Worm (Caenorhabditis elegans) whole organism, L4 larva: ENCODE results near the gene F13E9.15.

Experiments used
- D1046.2 ChIP-seq: fragments of 200-800 bp; sonication (Bioruptor generic); IDR thresholded peaks from 2 replicates; pipeline ENCODE4 v1.3.6; 2022; ENCODE audit warnings: missing genetic modification characterization, missing compliant biosample characterization
- F37D6.2 ChIP-seq: sonication (generic microtip); optimal IDR thresholded peaks from 2 replicates; lab custom pipeline; 2016; ENCODE audit warnings: mild to moderate bottlenecking, missing genetic modification characterization, missing compliant biosample characterization
- F44E2.7 ChIP-seq: fragments of 200-800 bp; sonication (Bioruptor generic); IDR thresholded peaks from 2 replicates; pipeline ENCODE4 v2.1.2; 2022; ENCODE audit warnings: missing genetic modification characterization, missing compliant biosample characterization
- F49E8.2 ChIP-seq: sonication (generic microtip); optimal IDR thresholded peaks from 2 replicates; lab custom pipeline; 2016; ENCODE audit warnings: missing compliant biosample characterization, mild to moderate bottlenecking, missing genetic modification characterization, borderline replicate concordance
- T26A8.4 ChIP-seq: fragments of 200-800 bp; sonication (Bioruptor generic); IDR thresholded peaks from 2 replicates; pipeline ENCODE4 v1.3.6; 2022; ENCODE audit warnings: missing genetic modification characterization, missing compliant biosample characterization
- Y105C5A.15 ChIP-seq: fragments of 200-800 bp; sonication (Bioruptor generic); IDR thresholded peaks from 2 replicates; pipeline ENCODE4 v1.3.6; 2022; ENCODE audit warnings: missing genetic modification characterization, missing compliant biosample characterization
- ZK546.5 ChIP-seq, 2 experiments: sonication (generic microtip); optimal IDR thresholded peaks; 2 replicates each; lab custom pipeline; 2017; ENCODE audit warnings: missing biosample characterization in 2 of 2, missing genetic modification characterization in 2 of 2
- aly-2 ChIP-seq: sonication (generic microtip); optimal IDR thresholded peaks from 2 replicates; lab custom pipeline; 2018; ENCODE audit warnings: missing biosample characterization, missing genetic modification characterization
- arid-1 ChIP-seq: fragments of 200-800 bp; sonication (Bioruptor generic); conservative IDR thresholded peaks from 2 replicates; pipeline ENCODE4 v1.3.6; 2022; ENCODE audit warnings: missing genetic modification reagents, missing genetic modification characterization, missing compliant biosample characterization
- ceh-20 ChIP-seq: fragments of 200-800 bp; sonication (Bioruptor generic); IDR thresholded peaks from 2 replicates; pipeline ENCODE4 v1.3.6; 2022; ENCODE audit warnings: missing genetic modification reagents, missing genetic modification characterization, missing compliant biosample characterization
- ceh-28 ChIP-seq: fragments of 150-350 bp; optimal IDR thresholded peaks from 2 replicates; lab custom pipeline; 2014; ENCODE audit warnings: missing biosample characterization, missing genetic modification reagents, missing genetic modification characterization
- ceh-44 ChIP-seq: fragments of 200-800 bp; sonication (Bioruptor generic); IDR thresholded peaks from 2 replicates; pipeline ENCODE4 v1.3.6; 2022; ENCODE audit warnings: missing genetic modification reagents, missing genetic modification characterization, missing compliant biosample characterization
- ceh-62 ChIP-seq: sonication (generic microtip); optimal IDR thresholded peaks from 2 replicates; lab custom pipeline; 2017; ENCODE audit warnings: missing biosample characterization, missing genetic modification characterization
- ceh-82 ChIP-seq: sonication (generic microtip); optimal IDR thresholded peaks from 2 replicates; lab custom pipeline; 2017; ENCODE audit warnings: missing biosample characterization, missing genetic modification characterization
- ces-1 ChIP-seq: fragments of 150-350 bp; sonication (generic microtip); optimal IDR thresholded peaks from 4 replicates; lab custom pipeline; 2014; ENCODE audit warnings: missing biosample characterization, missing genetic modification reagents, missing genetic modification characterization
- cey-2 ChIP-seq: sonication (generic microtip); optimal IDR thresholded peaks from 3 replicates; lab custom pipeline; 2017; ENCODE audit warnings: missing genetic modification characterization, mild to moderate bottlenecking, missing compliant biosample characterization, antibody characterized with exemption, borderline replicate concordance; ENCODE audit not compliant: insufficient read depth
- dmd-6 ChIP-seq: fragments of 200-800 bp; sonication (Bioruptor generic); IDR thresholded peaks from 2 replicates; pipeline ENCODE4 v1.3.6; 2022; ENCODE audit warnings: missing genetic modification reagents, missing genetic modification characterization, missing compliant biosample characterization
- dmd-8 ChIP-seq: fragments of 200-800 bp; sonication (Bioruptor generic); IDR thresholded peaks from 2 replicates; pipeline ENCODE4 v1.3.6; 2022; ENCODE audit warnings: missing genetic modification characterization, missing compliant biosample characterization
- dmd-9 ChIP-seq: fragments of 200-800 bp; sonication (Bioruptor generic); IDR thresholded peaks from 2 replicates; pipeline ENCODE4 v1.3.6; 2022; ENCODE audit warnings: missing genetic modification reagents, missing genetic modification characterization, missing compliant biosample characterization
- fos-1 ChIP-seq: fragments of 150-350 bp; optimal IDR thresholded peaks from 2 replicates; lab custom pipeline; 2014; ENCODE audit warnings: missing biosample characterization, missing genetic modification characterization
- hlh-11 ChIP-seq: fragments of 200-800 bp; sonication (Bioruptor generic); optimal IDR thresholded peaks from 2 replicates; lab custom pipeline; 2018; ENCODE audit warnings: mild to moderate bottlenecking, missing genetic modification characterization, missing compliant biosample characterization
- hlh-30 ChIP-seq: sonication (generic microtip); optimal IDR thresholded peaks from 2 replicates; lab custom pipeline; 2017; ENCODE audit warnings: antibody characterized with exemption, mild to moderate bottlenecking, missing genetic modification characterization, missing compliant biosample characterization; ENCODE audit not compliant: insufficient read depth
- jun-1 ChIP-seq: fragments of 150-350 bp; optimal IDR thresholded peaks from 2 replicates; lab custom pipeline; 2014; ENCODE audit warnings: missing biosample characterization, missing genetic modification reagents, missing genetic modification characterization
- lim-7 ChIP-seq: fragments of 200-800 bp; sonication (Bioruptor generic); IDR thresholded peaks from 2 replicates; pipeline ENCODE4 v1.3.6; 2022; ENCODE audit warnings: missing genetic modification characterization, missing compliant biosample characterization
- lin-1 ChIP-seq: fragments of 200-800 bp; sonication (Bioruptor generic); IDR thresholded peaks from 2 replicates; pipeline ENCODE4 v1.3.6; 2022; ENCODE audit warnings: missing genetic modification reagents, missing genetic modification characterization, missing compliant biosample characterization
- lin-13 ChIP-seq: fragments of 150-350 bp; optimal IDR thresholded peaks from 2 replicates; lab custom pipeline; 2014; ENCODE audit warnings: missing biosample characterization, missing genetic modification reagents, missing genetic modification characterization
- lin-29 ChIP-seq: fragments of 200-800 bp; sonication (Bioruptor generic); IDR thresholded peaks from 2 replicates; pipeline ENCODE4 v1.3.6; 2022; ENCODE audit warnings: missing genetic modification reagents, missing genetic modification characterization, missing compliant biosample characterization
- mdl-1 ChIP-seq, 2 experiments: fragments of 150-350 bp in 1 of 2; sonication (generic microtip) in 1 of 2; optimal IDR thresholded peaks; 2 replicates each; lab custom pipeline; 2014 to 2017; ENCODE audit warnings: missing biosample characterization in 2 of 2, missing genetic modification characterization in 2 of 2
- mdt-29 ChIP-seq: fragments of 200-800 bp; sonication (Bioruptor generic); IDR thresholded peaks from 2 replicates; pipeline ENCODE4 v1.3.6; 2022; ENCODE audit warnings: missing genetic modification reagents, missing genetic modification characterization, missing compliant biosample characterization
- mep-1 ChIP-seq: fragments of 150-350 bp; sonication (generic microtip); optimal IDR thresholded peaks from 3 replicates; lab custom pipeline; 2014; ENCODE audit warnings: missing biosample characterization, missing genetic modification characterization
- mxl-3 ChIP-seq: fragments of 200-800 bp; sonication (Bioruptor generic); optimal IDR thresholded peaks from 2 replicates; lab custom pipeline; 2018; ENCODE audit warnings: mild to moderate bottlenecking, missing genetic modification characterization, missing compliant biosample characterization
- nhr-10 ChIP-seq: fragments of 150-350 bp; optimal IDR thresholded peaks from 2 replicates; lab custom pipeline; 2014; ENCODE audit warnings: missing biosample characterization, missing genetic modification characterization
- nhr-102 ChIP-seq: sonication (generic microtip); optimal IDR thresholded peaks from 2 replicates; lab custom pipeline; 2016; ENCODE audit warnings: mild to moderate bottlenecking, missing genetic modification characterization, moderate library complexity, missing compliant biosample characterization
- nhr-11 ChIP-seq: fragments of 150-350 bp; optimal IDR thresholded peaks from 2 replicates; lab custom pipeline; 2014; ENCODE audit warnings: missing biosample characterization, missing genetic modification characterization
- nhr-41 ChIP-seq: fragments of 200-800 bp; sonication (Bioruptor generic); IDR thresholded peaks from 2 replicates; pipeline ENCODE4 v1.3.6; 2022; ENCODE audit warnings: missing genetic modification reagents, missing genetic modification characterization, missing compliant biosample characterization
- nhr-76 ChIP-seq: fragments of 150-350 bp; optimal IDR thresholded peaks from 2 replicates; lab custom pipeline; 2014; ENCODE audit warnings: missing biosample characterization, missing genetic modification characterization
- pha-4 ChIP-seq, 2 experiments: fragments of 150-350 bp in 1 of 2; fragments of 200-800 bp in 1 of 2; sonication (Bioruptor generic) in 1 of 2; IDR thresholded peaks in 1 of 2; optimal IDR thresholded peaks in 1 of 2; 2 replicates each; pipeline versions ENCODE4 v1.3.6 to Lab custom; 2014 to 2022; ENCODE audit warnings: missing genetic modification characterization in 2 of 2, missing genetic modification reagents in 2 of 2, missing biosample characterization in 1 of 2, missing compliant biosample characterization in 1 of 2
- rbr-2 ChIP-seq: sonication (generic microtip); optimal IDR thresholded peaks from 2 replicates; lab custom pipeline; 2016; ENCODE audit warnings: missing genotype, missing genetic modification characterization, missing compliant biosample characterization
- saeg-2 ChIP-seq: fragments of 200-800 bp; sonication (Bioruptor generic); IDR thresholded peaks from 2 replicates; pipeline ENCODE4 v1.3.6; 2022; ENCODE audit warnings: missing genetic modification reagents, missing genetic modification characterization, missing compliant biosample characterization
- sdz-12 ChIP-seq: fragments of 200-800 bp; sonication (Bioruptor generic); optimal IDR thresholded peaks from 2 replicates; lab custom pipeline; 2018; ENCODE audit warnings: mild to moderate bottlenecking, missing genetic modification characterization, missing compliant biosample characterization
- skn-1 ChIP-seq: fragments of 150-350 bp; optimal IDR thresholded peaks from 2 replicates; lab custom pipeline; 2014; ENCODE audit warnings: missing biosample characterization, missing genetic modification characterization
- snpc-1.2 ChIP-seq: fragments of 200-800 bp; sonication (Bioruptor generic); IDR thresholded peaks from 2 replicates; pipeline ENCODE4 v1.3.6; 2022; ENCODE audit warnings: missing genetic modification reagents, missing genetic modification characterization, missing compliant biosample characterization
- spr-1 ChIP-seq: sonication (generic microtip); optimal IDR thresholded peaks from 2 replicates; lab custom pipeline; 2016; ENCODE audit warnings: mild to moderate bottlenecking, missing genetic modification characterization, missing compliant biosample characterization
- spr-3 ChIP-seq: fragments of 200-800 bp; sonication (Bioruptor generic); optimal IDR thresholded peaks from 2 replicates; lab custom pipeline; 2018; ENCODE audit warnings: mild to moderate bottlenecking, missing genetic modification characterization, missing compliant biosample characterization
- tag-97 ChIP-seq: fragments of 200-800 bp; sonication (Bioruptor generic); IDR thresholded peaks from 2 replicates; pipeline ENCODE4 v1.3.6; 2022; ENCODE audit warnings: missing genetic modification characterization, missing compliant biosample characterization
- unc-39 ChIP-seq: sonication (generic microtip); optimal IDR thresholded peaks from 2 replicates; lab custom pipeline; 2017; ENCODE audit warnings: missing biosample characterization, missing genetic modification characterization
- unc-62 ChIP-seq, 3 experiments: fragments of 150-350 bp in 1 of 3; sonication (generic microtip); optimal IDR thresholded peaks in 2 of 3; peaks in 1 of 3; 1 replicate in 1 of 3; 2 replicates in 2 of 3; lab custom pipeline; 2014 to 2017; ENCODE audit warnings: missing biosample characterization in 3 of 3, missing genetic modification characterization in 3 of 3, missing genetic modification reagents in 3 of 3, missing genotype in 1 of 3
- vab-7 ChIP-seq: fragments of 200-800 bp; sonication (Bioruptor generic); IDR thresholded peaks from 2 replicates; pipeline ENCODE4 v1.3.6; 2022; ENCODE audit warnings: missing genetic modification reagents, missing genetic modification characterization, missing compliant biosample characterization
- zag-1 ChIP-seq: fragments of 150-350 bp; optimal IDR thresholded peaks from 2 replicates; lab custom pipeline; 2014; ENCODE audit warnings: missing biosample characterization, missing genetic modification characterization
- zfp-2 ChIP-seq: sonication (generic microtip); optimal IDR thresholded peaks from 2 replicates; lab custom pipeline; 2016; ENCODE audit warnings: mild to moderate bottlenecking, missing genetic modification characterization, missing compliant biosample characterization
- zip-11 ChIP-seq: fragments of 200-800 bp; sonication (Bioruptor generic); IDR thresholded peaks from 2 replicates; pipeline ENCODE4 v1.3.6; 2022; ENCODE audit warnings: missing genetic modification characterization, missing compliant biosample characterization

F13E9.15 gene

ce11 chrIV:10935336-10935735, 45.7 kb upstream of the F13E9.15 start (continued):
- TF ChIP-seq skn-1 (tag; lab: Kevin White, UChicago), result peak; percentile 9
- TF ChIP-seq tag-97 (GFP tag; lab: Robert Waterston, UW), result no peak
- no peak for TF ChIP-seq ceh-62
- TF ChIP-seq zag-1 (tag; lab: Kevin White, UChicago), result no peak
- peak; percentile 50; the same call in 1 of the 2 replicates for TF ChIP-seq T26A8.4 (GFP tag; lab: Robert Waterston, UW)
- peak; percentile 80 for TF ChIP-seq mxl-3 (GFP tag; lab: Kevin White, UChicago)
- TF ChIP-seq ZK546.5 (tag; optimal IDR thresholded peaks at IDR 0.05; lab: Kevin White, UChicago), result no peak
- peak; percentile 43 for TF ChIP-seq nhr-102 (tag; lab: Kevin White, UChicago)
- 0 out of 2 replicates have a peak, but pooled peaks have one; percentile 34 for TF ChIP-seq arid-1
- peak; percentile 91 for TF ChIP-seq ceh-20 (GFP tag; lab: Robert Waterston, UW)
- TF ChIP-seq dmd-9 (GFP tag; lab: Robert Waterston, UW), result no peak
- no peak for TF ChIP-seq zfp-2 (tag; lab: Kevin White, UChicago)
- TF ChIP-seq aly-2 (tag; lab: Kevin White, UChicago), result no peak
- peak; percentile 63 for TF ChIP-seq F37D6.2
- TF ChIP-seq unc-39 (tag; lab: Kevin White, UChicago), result no peak
- peak; percentile 58 for TF ChIP-seq lin-13 (GFP tag; lab: Kevin White, UChicago)
- TF ChIP-seq mdl-1 (tag; optimal IDR thresholded peaks at IDR 0.05; lab: Kevin White, UChicago), result peak; percentile 52 to 88
- no peak for TF ChIP-seq nhr-76
- TF ChIP-seq rbr-2 (tag; lab: Kevin White, UChicago), result no peak
- TF ChIP-seq sdz-12 (GFP tag; lab: Kevin White, UChicago), result no peak
- peak; percentile 54 for TF ChIP-seq vab-7
- peak; percentile 90 for TF ChIP-seq mep-1 (tag; lab: Kevin White, UChicago)
- no peak for TF ChIP-seq pha-4 (GFP tag; IDR thresholded peaks at IDR 0.05; lab: Robert Waterston, UW)
- TF ChIP-seq pha-4 (tag; optimal IDR thresholded peaks at IDR 0.05; lab: Kevin White, UChicago), result no peak
- peak; percentile 100 for TF ChIP-seq hlh-30 (tag; lab: Kevin White, UChicago)
- TF ChIP-seq dmd-6 (GFP tag; lab: Robert Waterston, UW), result peak; percentile 88
- no peak for TF ChIP-seq F49E8.2 (tag; lab: Kevin White, UChicago)
- no peak for TF ChIP-seq dmd-8 (GFP tag; lab: Robert Waterston, UW)
- no peak for TF ChIP-seq cey-2 (tag; lab: Kevin White, UChicago)
- 0 out of 2 replicates have a peak, but pooled peaks have one; percentile 29 for TF ChIP-seq nhr-41 (GFP tag; lab: Robert Waterston, UW)
- TF ChIP-seq nhr-10 (tag; lab: Kevin White, UChicago), result no peak
- no peak for TF ChIP-seq jun-1 (tag; lab: Kevin White, UChicago)
- no peak for TF ChIP-seq lin-29 (GFP tag; lab: Robert Waterston, UW)
- TF ChIP-seq Y105C5A.15, result no peak
- no peak for TF ChIP-seq fos-1
- TF ChIP-seq lin-1 (GFP tag; lab: Robert Waterston, UW), result 0 out of 2 replicates have a peak, but pooled peaks have one; percentile 54
- no peak for TF ChIP-seq ces-1
- peak; percentile 33; the same call in 1 of the 2 replicates for TF ChIP-seq snpc-1.2 (GFP tag; lab: Robert Waterston, UW)
- peak in 1 of 2 experiments; percentile 98 for TF ChIP-seq unc-62 (GFP tag; optimal IDR thresholded peaks at IDR 0.05 in 1 of 2; lab: Kevin White, UChicago)
- no peak for TF ChIP-seq unc-62 (tag; optimal IDR thresholded peaks at IDR 0.05; lab: Kevin White, UChicago)
- peak; percentile 59 for TF ChIP-seq ceh-28
- no peak; the same call in 1 of the 2 replicates for TF ChIP-seq ceh-44 (GFP tag; lab: Robert Waterston, UW)
- no peak for TF ChIP-seq D1046.2 (GFP tag; lab: Robert Waterston, UW)
- no peak for TF ChIP-seq spr-3 (GFP tag; lab: Kevin White, UChicago)
- TF ChIP-seq spr-1 (tag; lab: Kevin White, UChicago), result no peak
- no peak for TF ChIP-seq zip-11 (GFP tag; lab: Robert Waterston, UW)
- TF ChIP-seq lim-7 (GFP tag; lab: Robert Waterston, UW), result no peak
- no peak for TF ChIP-seq saeg-2 (GFP tag; lab: Robert Waterston, UW)
- TF ChIP-seq F44E2.7, result no peak
- no peak for TF ChIP-seq ceh-82 (tag; lab: Kevin White, UChicago)
- peak; percentile 80 for TF ChIP-seq mdt-29 (GFP tag; lab: Robert Waterston, UW)
- peak; percentile 93 for TF ChIP-seq nhr-11 (tag; lab: Kevin White, UChicago)
- peak; percentile 99 for TF ChIP-seq hlh-11 (tag; lab: Kevin White, UChicago)
